Fruit fly (Drosophila melanogaster): ENCODE results near the gene CG31637.

The CG31637 gene

DNA sequence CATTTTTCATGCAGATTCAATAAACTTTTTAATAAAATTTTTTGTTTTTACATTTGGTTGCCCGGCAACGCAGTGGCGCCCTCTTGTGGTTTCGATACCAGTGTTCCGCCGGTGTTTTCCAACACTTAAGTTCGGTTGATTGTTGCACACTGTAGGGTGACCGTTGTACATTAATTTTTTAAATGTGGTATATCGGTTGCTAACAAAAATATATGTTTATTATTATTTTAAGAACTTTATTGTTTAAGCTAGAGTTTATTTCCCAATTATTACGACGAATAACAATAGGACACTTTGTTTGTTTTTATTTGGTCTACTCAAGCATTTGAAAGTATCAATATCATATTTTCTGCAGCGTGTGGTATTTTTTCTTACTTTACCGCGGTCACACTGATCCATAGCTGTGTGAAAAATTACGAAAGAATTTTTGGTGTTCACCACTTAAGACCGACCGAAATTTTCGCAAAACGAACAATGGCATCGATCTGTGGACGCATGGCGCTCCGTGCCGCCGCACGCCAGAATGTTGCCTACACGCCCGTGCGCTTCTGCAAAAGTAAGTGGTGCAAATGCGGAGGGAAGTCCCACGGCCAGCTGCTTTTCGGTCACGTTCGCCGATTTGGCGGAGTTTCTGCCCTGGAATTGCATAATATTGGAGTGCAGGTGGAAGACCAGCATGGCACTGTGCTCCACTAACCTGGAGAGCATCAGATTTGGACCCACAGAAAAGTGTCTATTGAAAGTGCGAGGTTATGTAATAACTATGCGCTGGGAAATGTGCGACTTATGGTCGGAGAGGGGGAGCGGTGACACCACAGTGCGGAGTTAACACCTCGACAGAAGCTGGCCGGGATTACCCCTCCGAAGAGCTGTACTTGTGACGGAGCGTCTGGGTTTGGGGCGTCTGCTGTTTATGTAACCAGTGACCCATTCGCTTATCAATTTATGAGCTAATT is 59.3 kb downstream of the CG31637 start, which contains the start of the genes IFT52 and COX5B:
Gene IFT52 (minus strand): TSS at position 74 of the 956 bp plus-strand sequence.
Gene COX5B (plus strand): TSS at position 372 of the 956 bp plus-strand sequence.
- TF ChIP-seq CG11617 (GFP tag; optimal IDR thresholded peaks at IDR 0.05) (no peak), bab1 (GFP tag; optimal IDR thresholded peaks at IDR 0.05) (peak; percentile 71), Hr96 (GFP tag; optimal IDR thresholded peaks at IDR 0.05) (peak; percentile 78), CG33017 (tag; optimal IDR thresholded peaks at IDR 0.05) (no peak), CG1620 (GFP tag; optimal IDR thresholded peaks at IDR 0.05) (peak; percentile 83), CG7045 (GFP tag; optimal IDR thresholded peaks at IDR 0.05) (peak; percentile 48), toe (GFP tag; optimal IDR thresholded peaks at IDR 0.05) (peak; percentile 78), ovo (GFP tag; optimal IDR thresholded peaks at IDR 0.05) (no peak), CG7101 (tag; optimal IDR thresholded peaks at IDR 0.05) (peak; percentile 13), cic (GFP tag; optimal IDR thresholded peaks at IDR 0.05) (no peak), Crg-1 (GFP tag; optimal IDR thresholded peaks at IDR 0.05) (no peak), cnc (optimal IDR thresholded peaks at IDR 0.05) (no peak), CG5204 (GFP tag; optimal IDR thresholded peaks at IDR 0.05) (peak; percentile 21), kay (GFP tag; ENCODE audit: borderline replicate concordance) (no peak), CG14711 (tag; optimal IDR thresholded peaks at IDR 0.05) (peak; percentile 49), Mnt (GFP tag; optimal IDR thresholded peaks at IDR 0.05) (no peak), CG12768 (GFP tag; optimal IDR thresholded peaks at IDR 0.05) (peak; percentile 60), pad (GFP tag; optimal IDR thresholded peaks at IDR 0.05) (peak; percentile 73), Clk (GFP tag; optimal IDR thresholded peaks at IDR 0.05) (peak; percentile 50), tj (GFP tag; optimal IDR thresholded peaks at IDR 0.05) (no peak)

DNA sequence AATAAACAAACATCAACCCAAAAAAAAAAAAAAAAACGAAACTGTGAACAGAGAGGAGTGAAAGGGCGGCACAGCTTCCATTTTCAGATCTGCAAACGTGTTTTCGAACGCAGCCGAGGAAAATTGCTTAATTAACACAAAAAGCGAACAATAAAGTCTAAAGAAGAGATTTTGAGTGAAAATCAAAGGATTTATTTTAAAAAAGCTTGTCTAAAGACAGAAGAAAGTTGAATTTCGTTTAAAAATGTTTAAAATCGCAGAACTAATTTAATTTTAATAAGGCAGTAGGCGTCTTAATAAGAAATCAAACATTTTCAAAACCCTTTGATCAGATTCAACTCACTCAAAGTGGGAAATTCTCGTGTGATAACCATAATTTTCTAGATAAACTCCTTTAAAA is 60.7 kb downstream of the CG31637 start, which contains the start of gene COX5BL:
Gene COX5BL (plus strand): TSS at position 301 of the 400 bp plus-strand sequence.
- TF ChIP-seq CG14711 (tag; optimal IDR thresholded peaks at IDR 0.05) = no peak
- TF ChIP-seq pad (GFP tag; optimal IDR thresholded peaks at IDR 0.05) = no peak
- no peak for TF ChIP-seq toe (GFP tag; optimal IDR thresholded peaks at IDR 0.05)
- no peak for TF ChIP-seq Mnt (GFP tag; optimal IDR thresholded peaks at IDR 0.05)
- TF ChIP-seq Clk (GFP tag; optimal IDR thresholded peaks at IDR 0.05) = no peak
- no peak for TF ChIP-seq cnc (optimal IDR thresholded peaks at IDR 0.05)
- TF ChIP-seq CG7101 (tag; optimal IDR thresholded peaks at IDR 0.05) = no peak
- no peak for TF ChIP-seq ovo (GFP tag; optimal IDR thresholded peaks at IDR 0.05)
- TF ChIP-seq kay (GFP tag; ENCODE audit: borderline replicate concordance) = no peak
- no peak for TF ChIP-seq CG12768 (GFP tag; optimal IDR thresholded peaks at IDR 0.05)
- no peak for TF ChIP-seq CG11617 (GFP tag; optimal IDR thresholded peaks at IDR 0.05)
- no peak for TF ChIP-seq CG5204 (GFP tag; optimal IDR thresholded peaks at IDR 0.05)

DNA sequence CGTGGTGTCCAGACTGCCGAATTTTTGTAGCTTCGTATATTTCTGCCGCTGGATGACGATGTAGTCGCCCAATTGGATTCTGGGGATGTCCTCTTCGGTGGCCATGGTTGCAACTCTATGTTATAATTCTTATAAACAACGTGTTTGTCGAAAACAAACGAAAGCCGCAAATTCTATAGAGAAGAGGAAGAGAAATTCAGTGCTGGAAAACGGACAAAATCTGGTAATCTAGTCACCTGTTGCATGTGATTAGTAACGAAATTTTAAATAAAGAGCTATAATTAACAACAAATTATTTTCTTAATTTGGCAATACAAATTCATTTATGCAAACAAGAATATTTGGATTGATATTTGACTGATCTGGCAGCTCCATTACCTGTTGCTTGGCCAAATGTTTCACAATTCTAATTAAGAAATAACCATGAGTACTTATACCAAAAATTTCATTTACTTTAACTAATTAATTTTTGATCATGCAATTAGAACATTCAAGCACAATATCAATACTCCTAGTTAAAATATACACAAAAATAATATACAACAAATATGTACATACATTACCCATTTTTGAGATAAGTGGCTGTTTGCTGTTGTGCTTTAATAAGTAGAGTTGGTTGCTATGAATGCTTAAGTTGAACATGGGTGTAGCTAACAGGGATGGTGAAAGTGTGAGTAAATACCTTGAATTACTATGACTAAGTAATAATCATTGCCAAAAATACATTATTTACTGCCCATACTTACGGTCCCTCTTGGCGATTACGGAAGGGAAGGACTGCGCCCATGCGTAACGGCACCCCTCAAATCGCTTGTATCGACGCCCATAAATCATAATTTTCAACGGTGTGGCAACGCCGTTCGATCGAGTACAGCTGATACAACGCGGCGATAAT is 63.3 kb downstream of the CG31637 start, which contains the start of the genes Trmt6 and Ent2:
Gene Trmt6 (minus strand): TSS at position 827 of the 895 bp plus-strand sequence.
Gene Ent2 (plus strand): TSS at position 863 of the 895 bp plus-strand sequence.
- TF ChIP-seq cnc (optimal IDR thresholded peaks at IDR 0.05) (no peak), Hr96 (GFP tag; optimal IDR thresholded peaks at IDR 0.05) (peak; percentile 97), CG5204 (GFP tag; optimal IDR thresholded peaks at IDR 0.05) (peak; percentile 91), Crg-1 (GFP tag; optimal IDR thresholded peaks at IDR 0.05) (peak; percentile 87), ovo (GFP tag; optimal IDR thresholded peaks at IDR 0.05) (peak; percentile 91), pad (GFP tag; optimal IDR thresholded peaks at IDR 0.05) (peak; percentile 78), tj (GFP tag; optimal IDR thresholded peaks at IDR 0.05) (no peak), CG7045 (GFP tag; optimal IDR thresholded peaks at IDR 0.05) (peak; percentile 91), Clk (GFP tag; optimal IDR thresholded peaks at IDR 0.05) (peak; percentile 87), kay (GFP tag; ENCODE audit: borderline replicate concordance) (no peak), CG11617 (GFP tag; optimal IDR thresholded peaks at IDR 0.05) (peak; percentile 92), CG7101 (tag; optimal IDR thresholded peaks at IDR 0.05) (peak; percentile 92), CG33017 (tag; optimal IDR thresholded peaks at IDR 0.05) (peak; percentile 90), CG1620 (GFP tag; optimal IDR thresholded peaks at IDR 0.05) (peak; percentile 80), toe (GFP tag; optimal IDR thresholded peaks at IDR 0.05) (peak; percentile 97), CG12768 (GFP tag; optimal IDR thresholded peaks at IDR 0.05) (peak; percentile 94), cic (GFP tag; optimal IDR thresholded peaks at IDR 0.05) (peak; percentile 74), CG14711 (tag; optimal IDR thresholded peaks at IDR 0.05) (peak; percentile 88), Mnt (GFP tag; optimal IDR thresholded peaks at IDR 0.05) (peak; percentile 81), bab1 (GFP tag; optimal IDR thresholded peaks at IDR 0.05) (peak; percentile 84)

DNA sequence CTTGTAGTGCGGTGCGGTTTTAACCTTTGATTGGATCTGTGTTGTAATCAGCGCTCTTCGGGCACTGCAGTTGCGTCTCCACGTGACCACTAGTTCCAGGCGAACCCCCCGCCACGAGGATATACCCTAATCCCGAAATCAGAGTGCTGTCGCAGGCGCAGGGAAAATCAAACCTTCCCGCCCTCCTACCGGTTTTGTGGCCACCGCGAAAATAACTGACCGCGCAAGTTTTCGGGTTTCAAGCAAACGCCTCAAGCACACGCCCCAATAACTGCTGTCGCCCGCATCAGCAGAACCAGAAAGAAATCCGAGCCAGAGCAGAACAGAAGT is 63.9 kb downstream of the CG31637 start:
- TF ChIP-seq Clk (GFP tag; optimal IDR thresholded peaks at IDR 0.05) (no peak), CG12768 (GFP tag; optimal IDR thresholded peaks at IDR 0.05) (no peak), tj (GFP tag; optimal IDR thresholded peaks at IDR 0.05) (peak; percentile 94), cic (GFP tag; optimal IDR thresholded peaks at IDR 0.05) (no peak), CG14711 (tag; optimal IDR thresholded peaks at IDR 0.05) (no peak), CG5204 (GFP tag; optimal IDR thresholded peaks at IDR 0.05) (no peak), Mnt (GFP tag; optimal IDR thresholded peaks at IDR 0.05) (peak; percentile 20)

DNA sequence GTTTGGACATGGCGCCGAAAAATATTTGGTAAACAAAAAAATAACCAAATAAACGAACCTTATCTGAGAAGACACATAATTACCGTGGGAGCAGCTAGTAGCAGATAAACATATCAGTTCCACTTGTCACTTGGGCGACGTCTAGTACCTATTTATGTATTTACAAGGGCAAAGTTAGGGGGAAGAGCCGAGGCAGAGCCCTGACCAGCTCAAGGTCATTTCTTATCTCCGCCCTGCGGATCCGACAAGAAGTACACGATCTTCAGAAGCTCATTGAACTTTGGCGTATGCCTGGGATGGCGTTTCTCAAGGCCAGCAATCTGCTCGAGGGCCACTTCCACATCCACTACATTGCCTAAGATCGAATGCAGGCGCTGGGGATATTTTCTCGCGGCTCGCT is 66.5 kb downstream of the CG31637 start:
- TF ChIP-seq bab1 (GFP tag; optimal IDR thresholded peaks at IDR 0.05) (no peak), CG7101 (tag; optimal IDR thresholded peaks at IDR 0.05) (no peak), kay (GFP tag; ENCODE audit: borderline replicate concordance) (no peak), toe (GFP tag; optimal IDR thresholded peaks at IDR 0.05) (no peak), CG33017 (tag; optimal IDR thresholded peaks at IDR 0.05) (no peak), tj (GFP tag; optimal IDR thresholded peaks at IDR 0.05) (no peak), Mnt (GFP tag; optimal IDR thresholded peaks at IDR 0.05) (no peak), CG12768 (GFP tag; optimal IDR thresholded peaks at IDR 0.05) (no peak), cic (GFP tag; optimal IDR thresholded peaks at IDR 0.05) (no peak), CG1620 (GFP tag; optimal IDR thresholded peaks at IDR 0.05) (no peak), ovo (GFP tag; optimal IDR thresholded peaks at IDR 0.05) (no peak), Hr96 (GFP tag; optimal IDR thresholded peaks at IDR 0.05) (no peak), cnc (optimal IDR thresholded peaks at IDR 0.05) (no peak), CG14711 (tag; optimal IDR thresholded peaks at IDR 0.05) (no peak), pad (GFP tag; optimal IDR thresholded peaks at IDR 0.05) (no peak), CG11617 (GFP tag; optimal IDR thresholded peaks at IDR 0.05) (no peak)
